Worm (Caenorhabditis elegans): ENCODE measurements around the gene srx-46.
A peak's percentile ranks its signal among the peaks of the same experiment; 100 is the strongest.

srx-46 gene

DNA sequence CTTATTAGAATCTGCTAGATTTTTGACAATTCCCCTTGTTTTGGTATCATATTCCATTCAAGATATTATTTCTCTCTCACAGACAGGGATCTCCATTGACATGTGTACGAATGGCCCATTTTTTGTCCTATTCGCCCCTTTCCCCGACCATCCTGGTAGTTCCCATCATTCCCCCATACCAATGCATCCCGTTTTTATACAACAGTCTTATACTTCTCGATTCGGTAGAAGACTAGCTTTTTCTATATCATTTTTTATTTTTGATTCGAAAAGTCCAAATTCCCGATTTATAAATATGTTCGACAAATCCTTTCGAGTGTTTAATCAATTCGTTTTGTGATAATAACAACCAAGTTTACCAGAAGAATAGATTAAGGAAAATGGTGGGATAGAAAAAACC is 26.1 kb upstream of the srx-46 start:
- no peak for TF ChIP-seq fkh-8 (tag; optimal IDR thresholded peaks at IDR 0.05)
- TF ChIP-seq F16B12.6 (tag; optimal IDR thresholded peaks at IDR 0.05) = no peak
- no peak for TF ChIP-seq nhr-12 (tag; optimal IDR thresholded peaks at IDR 0.05)
- TF ChIP-seq isw-1 (GFP tag; IDR thresholded peaks at IDR 0.05) = no peak
- no peak for TF ChIP-seq hlh-4 (tag; optimal IDR thresholded peaks at IDR 0.05)
- no peak for TF ChIP-seq pax-3 (tag; optimal IDR thresholded peaks at IDR 0.05)
- no peak for TF ChIP-seq lin-14 (GFP tag; optimal IDR thresholded peaks at IDR 0.05)
- TF ChIP-seq lir-3 (tag; optimal IDR thresholded peaks at IDR 0.05; ENCODE audit: poor library complexity) = no peak
- TF ChIP-seq Y116A8C.19 (tag; optimal IDR thresholded peaks at IDR 0.05; ENCODE audit: borderline replicate concordance) = no peak
- TF ChIP-seq fkh-10 (GFP tag; optimal IDR thresholded peaks at IDR 0.05) = no peak
- TF ChIP-seq lin-39 (tag; optimal IDR thresholded peaks at IDR 0.05) = no peak
- TF ChIP-seq nhr-85 (tag) = no peak
- no peak for TF ChIP-seq lin-15B (tag; optimal IDR thresholded peaks at IDR 0.05)
- no peak for TF ChIP-seq dsc-1 (tag; optimal IDR thresholded peaks at IDR 0.05)

DNA sequence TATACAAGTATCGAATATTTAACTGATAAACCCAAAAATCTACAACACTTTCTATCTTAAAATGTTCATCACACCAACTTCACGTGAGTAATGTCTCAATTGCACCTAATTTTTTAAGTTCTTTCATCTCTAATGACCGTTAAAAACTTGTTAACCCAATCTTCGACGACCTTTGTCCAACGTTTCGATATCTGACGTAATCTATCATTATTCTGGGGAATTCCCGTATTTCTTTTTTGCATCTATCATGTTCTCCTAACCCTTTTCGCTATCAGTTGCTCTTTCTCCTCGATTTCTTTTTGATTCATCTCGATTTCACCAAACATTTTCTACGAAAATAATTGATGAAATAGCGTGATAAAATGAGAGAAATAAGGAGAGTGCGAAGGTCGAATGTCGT is 25.4 kb upstream of the srx-46 start:
- TF ChIP-seq alr-1 (tag; optimal IDR thresholded peaks at IDR 0.05; ENCODE audit: borderline replicate concordance) = no peak
- TF ChIP-seq nhr-85 (tag) = peak; percentile 71
- peak; percentile 4 for TF ChIP-seq mep-1 (tag; optimal IDR thresholded peaks at IDR 0.05)
- TF ChIP-seq dsc-1 (tag; optimal IDR thresholded peaks at IDR 0.05) = no peak
- no peak for TF ChIP-seq C34B4.2 (tag; optimal IDR thresholded peaks at IDR 0.05)
- TF ChIP-seq fkh-4 (tag; optimal IDR thresholded peaks at IDR 0.05; ENCODE audit: borderline replicate concordance) = no peak
- peak; percentile 15 for TF ChIP-seq snu-23 (GFP tag; optimal IDR thresholded peaks at IDR 0.05)
- peak; percentile 23 for TF ChIP-seq elt-2 (tag; optimal IDR thresholded peaks at IDR 0.05)
- TF ChIP-seq blmp-1 (tag; optimal IDR thresholded peaks at IDR 0.05) = peak; percentile 51
- no peak for TF ChIP-seq lin-15B (tag; optimal IDR thresholded peaks at IDR 0.05)
- TF ChIP-seq ets-5 (GFP tag; IDR thresholded peaks at IDR 0.05) = no peak
- no peak for TF ChIP-seq egl-27 (tag; optimal IDR thresholded peaks at IDR 0.05)
- peak; percentile 45 for TF ChIP-seq lin-14 (GFP tag; optimal IDR thresholded peaks at IDR 0.05)
- no peak for TF ChIP-seq lin-13 (GFP tag; optimal IDR thresholded peaks at IDR 0.05)
- TF ChIP-seq nhr-71 (tag; optimal IDR thresholded peaks at IDR 0.05) = peak; percentile 13
- no peak for TF ChIP-seq efl-1 (optimal IDR thresholded peaks at IDR 0.05)
- no peak for TF ChIP-seq efl-1 (GFP tag; optimal IDR thresholded peaks at IDR 0.05 in 1 of 2)
- TF ChIP-seq elt-3 (tag; optimal IDR thresholded peaks at IDR 0.05) = peak in 3 of 6 experiments; percentile 16 to 40 (median 23)
- peak; percentile 15 for TF ChIP-seq nhr-20 (tag; optimal IDR thresholded peaks at IDR 0.05)

DNA sequence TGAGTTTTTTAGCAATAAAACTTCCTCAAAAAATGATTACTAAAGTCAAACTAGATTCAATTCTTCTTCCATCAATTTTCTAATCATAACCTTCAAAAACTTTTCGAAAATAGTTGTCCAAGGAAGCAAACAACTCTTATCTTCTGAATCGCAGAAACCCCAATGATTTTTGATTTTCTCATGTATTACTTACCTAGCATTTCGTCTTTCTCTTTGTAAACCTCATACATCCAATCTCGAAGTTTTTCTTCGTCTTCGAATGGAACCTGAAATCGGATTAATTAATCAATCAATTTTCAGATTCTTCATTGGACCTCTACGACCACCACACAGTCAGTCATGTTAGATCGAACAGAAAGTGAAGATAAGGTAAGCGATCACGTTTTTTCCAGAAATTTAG is 24.4 kb upstream of the srx-46 start, which contains the start of gene K07B1.4:
K07B1.4 (plus strand) TSS at position 301 of the 400 bp plus-strand sequence.
- TF ChIP-seq nhr-71 (tag; optimal IDR thresholded peaks at IDR 0.05) (no peak), pag-3 (tag; optimal IDR thresholded peaks at IDR 0.05; ENCODE audit: borderline replicate concordance, insufficient read depth) (no peak), alr-1 (tag; optimal IDR thresholded peaks at IDR 0.05; ENCODE audit: borderline replicate concordance) (no peak), isw-1 (GFP tag; IDR thresholded peaks at IDR 0.05) (no peak), skn-1 (tag; optimal IDR thresholded peaks at IDR 0.05) (no peak), nhr-237 (tag; optimal IDR thresholded peaks at IDR 0.05) (no peak), dpl-1 (GFP tag; optimal IDR thresholded peaks at IDR 0.05) (no peak), tbx-2 (tag; optimal IDR thresholded peaks at IDR 0.05) (no peak), lsy-2 (tag; optimal IDR thresholded peaks at IDR 0.05) (no peak), unc-130 (tag; optimal IDR thresholded peaks at IDR 0.05) (no peak), fkh-8 (tag; optimal IDR thresholded peaks at IDR 0.05) (no peak), zag-1 (tag; optimal IDR thresholded peaks at IDR 0.05) (no peak), hpl-2 (GFP tag; optimal IDR thresholded peaks at IDR 0.05) (no peak), ceh-63 (GFP tag; optimal IDR thresholded peaks at IDR 0.05) (no peak), snpc-4 (tag; optimal IDR thresholded peaks at IDR 0.05) (no peak), F16B12.6 (tag; optimal IDR thresholded peaks at IDR 0.05) (no peak), aha-1 (tag; optimal IDR thresholded peaks at IDR 0.05) (no peak), nhr-11 (tag; optimal IDR thresholded peaks at IDR 0.05) (no peak), hlh-4 (tag; optimal IDR thresholded peaks at IDR 0.05) (no peak), ama-1 (optimal IDR thresholded peaks at IDR 0.05) (no peak)
